Worm (Caenorhabditis elegans): ENCODE measurements around the gene F16H6.8.

F16H6.8 gene

DNA sequence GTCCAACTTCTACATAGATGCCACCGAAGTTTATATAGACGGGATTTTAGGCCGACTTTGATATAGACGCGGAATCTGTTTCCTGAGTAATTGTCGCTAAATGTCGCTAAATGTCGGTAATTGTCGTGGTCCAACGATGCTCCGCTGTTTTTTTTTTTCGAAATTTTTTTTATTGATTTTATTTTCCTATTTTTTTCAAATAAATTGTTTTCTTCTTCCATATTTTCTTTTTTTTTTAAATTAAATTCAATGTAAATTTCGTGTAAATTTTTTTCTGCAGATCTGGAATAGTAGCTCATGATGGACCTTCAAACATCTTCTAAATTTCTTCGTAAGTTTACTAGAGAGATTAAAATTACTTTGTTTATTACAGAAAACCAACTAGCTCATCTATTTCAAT, 31.2 kb downstream of the F16H6.8 start, which contains the start of gene C31G12.3:
Gene C31G12.3, plus strand, starts transcription at position 301 of the 400 bp plus-strand sequence.
- TF ChIP-seq somi-1 (GFP tag; optimal IDR thresholded peaks at IDR 0.05) (no peak), ceh-79 (tag; optimal IDR thresholded peaks at IDR 0.05) (no peak), ccch-3 (GFP tag; optimal IDR thresholded peaks at IDR 0.05) (no peak), hsf-1 (GFP tag; IDR thresholded peaks at IDR 0.05) (no peak), F55B11.4 (tag; optimal IDR thresholded peaks at IDR 0.05; ENCODE audit: borderline replicate concordance, insufficient read depth) (no peak), hlh-12 (tag; optimal IDR thresholded peaks at IDR 0.05) (no peak), rcor-1 (GFP tag; IDR thresholded peaks at IDR 0.05) (no peak), die-1 (tag; optimal IDR thresholded peaks at IDR 0.05) (no peak), F39B2.1 (GFP tag; IDR thresholded peaks at IDR 0.05) (no peak), aptf-3 (GFP tag; IDR thresholded peaks at IDR 0.05) (no peak)

DNA sequence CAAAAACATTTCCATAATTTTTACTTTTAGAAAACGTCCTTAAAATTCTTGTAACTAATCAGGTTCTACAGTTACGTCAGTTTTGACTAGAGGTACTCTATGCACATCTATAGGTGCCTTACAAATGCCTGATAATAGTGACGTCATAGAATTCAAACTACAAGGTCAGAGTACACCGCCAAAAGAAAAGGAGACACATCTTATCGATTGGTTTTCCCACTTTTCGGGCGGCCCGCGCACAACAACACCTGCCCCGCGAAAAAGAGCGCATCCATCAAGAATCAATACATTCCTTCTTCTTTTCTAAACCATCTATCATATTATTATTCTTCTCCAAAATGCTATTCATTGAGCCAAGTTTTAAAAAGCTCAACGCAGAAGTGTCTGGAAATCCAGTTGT, 36.4 kb downstream of the F16H6.8 start, which contains the start of gene C31G12.1:
Gene C31G12.1, plus strand, starts transcription at position 301 of the 400 bp plus-strand sequence.
- no peak for TF ChIP-seq T07F8.4 (tag; optimal IDR thresholded peaks at IDR 0.05)
- no peak for TF ChIP-seq efl-1 (GFP tag; optimal IDR thresholded peaks at IDR 0.05)
- no peak for TF ChIP-seq pbrm-1 (GFP tag; IDR thresholded peaks at IDR 0.05)
- no peak for TF ChIP-seq F57A8.1 (GFP tag; optimal IDR thresholded peaks at IDR 0.05)
- no peak for TF ChIP-seq F33H1.4 (GFP tag; IDR thresholded peaks at IDR 0.05)
- no peak for TF ChIP-seq dox-1 (GFP tag; IDR thresholded peaks at IDR 0.05)
- TF ChIP-seq bed-1 (GFP tag; IDR thresholded peaks at IDR 0.05) = no peak
- TF ChIP-seq cebp-1 (GFP tag; IDR thresholded peaks at IDR 0.05) = no peak
- no peak for TF ChIP-seq cebp-1 (tag; optimal IDR thresholded peaks at IDR 0.05)
- TF ChIP-seq tlf-1 (GFP tag; optimal IDR thresholded peaks at IDR 0.05) = no peak
- TF ChIP-seq hsf-1 (GFP tag; IDR thresholded peaks at IDR 0.05) = no peak
- no peak for TF ChIP-seq Y56A3A.18 (GFP tag; IDR thresholded peaks at IDR 0.05)
- TF ChIP-seq ekl-4 (GFP tag; IDR thresholded peaks at IDR 0.05) = no peak
- no peak for TF ChIP-seq aptf-2 (GFP tag; conservative IDR thresholded peaks at IDR 0.05)

DNA sequence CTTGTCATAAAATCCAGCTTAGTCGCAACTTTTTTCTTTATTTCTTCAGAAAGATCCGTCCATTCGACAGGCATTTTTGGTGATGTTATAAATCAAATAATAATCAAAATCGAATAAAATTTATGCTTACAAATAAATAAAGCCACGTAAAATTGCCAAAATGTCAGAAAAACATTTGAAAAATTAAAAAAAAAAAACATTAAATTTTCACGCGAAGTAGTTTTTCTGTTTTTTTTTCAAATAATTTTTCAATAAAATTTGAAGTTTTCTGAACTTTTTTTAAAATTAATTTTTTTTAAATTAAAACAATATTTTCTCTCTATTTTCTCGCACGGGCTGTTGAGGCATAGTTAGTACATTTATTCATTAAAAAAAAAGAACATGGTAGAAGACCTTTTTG, 37.4 kb downstream of the F16H6.8 start, which contains the start of gene C31G12.4:
Gene C31G12.4, minus strand, starts transcription at position 101 of the 400 bp plus-strand sequence.
- no peak for TF ChIP-seq tbx-9 (tag; optimal IDR thresholded peaks at IDR 0.05; ENCODE audit: borderline replicate concordance)
- TF ChIP-seq F37B4.10 (GFP tag; IDR thresholded peaks at IDR 0.05) = no peak
- TF ChIP-seq Y53F4B.3 (GFP tag; IDR thresholded peaks at IDR 0.05) = no peak

DNA sequence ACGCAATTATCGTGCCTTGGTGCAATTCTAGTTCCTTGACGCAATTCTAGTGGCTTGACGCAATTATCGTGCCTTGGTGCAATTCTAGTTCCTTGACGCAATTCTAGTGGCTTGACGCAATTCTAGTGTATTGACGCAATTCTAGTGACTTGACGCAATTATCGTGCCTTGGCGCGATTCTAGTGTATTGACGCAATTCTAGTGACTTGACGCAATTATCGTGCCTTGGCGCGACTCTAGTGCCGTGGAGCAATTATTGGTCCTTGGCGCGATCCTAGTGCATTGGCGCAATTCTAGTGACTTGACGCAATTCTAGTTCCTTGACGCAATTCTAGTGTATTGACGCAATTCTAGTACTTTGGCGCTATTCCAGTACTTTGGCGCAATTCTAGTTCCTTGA, 41.1 kb downstream of the F16H6.8 start:
- TF ChIP-seq lin-26 (GFP tag; IDR thresholded peaks at IDR 0.05) (0 out of 2 replicates have a peak, but pooled peaks have one; percentile 46), egl-44 (GFP tag; IDR thresholded peaks at IDR 0.05) (0 out of 2 replicates have a peak, but pooled peaks have one; percentile 33), nhr-120 (GFP tag; IDR thresholded peaks at IDR 0.05) (0 out of 2 replicates have a peak, but pooled peaks have one; percentile 69), dox-1 (GFP tag; IDR thresholded peaks at IDR 0.05) (0 out of 2 replicates have a peak, but pooled peaks have one; percentile 27), aptf-3 (GFP tag; IDR thresholded peaks at IDR 0.05) (peak; percentile 64; the same call in 1 of the 2 replicates)

DNA sequence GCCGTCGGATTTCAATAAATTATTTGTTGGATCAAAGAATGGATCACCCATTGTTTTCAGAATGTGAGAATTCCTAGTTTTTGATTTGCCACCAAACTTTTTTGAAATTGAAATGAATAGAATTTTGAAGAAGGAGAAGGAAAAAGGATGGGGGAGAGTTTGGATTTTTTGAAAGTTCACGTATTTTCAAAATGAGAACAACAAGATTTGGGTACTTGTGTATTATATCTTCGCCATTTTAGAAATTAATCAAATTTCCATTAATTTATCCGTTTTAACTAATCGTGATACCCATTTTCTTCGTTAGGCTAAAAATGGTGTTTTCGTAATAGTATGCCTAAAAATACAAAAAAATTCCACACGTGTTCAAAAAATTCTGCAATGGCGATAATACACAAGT, 44.5 kb downstream of the F16H6.8 start, which contains the start of gene C14A6.8:
Gene C14A6.8, minus strand, starts transcription at position 101 of the 400 bp plus-strand sequence.
- TF ChIP-seq ceh-91 (GFP tag; IDR thresholded peaks at IDR 0.05) = no peak
- no peak for TF ChIP-seq akir-1 (GFP tag; optimal IDR thresholded peaks at IDR 0.05)
- TF ChIP-seq F10E7.11 (tag; optimal IDR thresholded peaks at IDR 0.05) = no peak
- TF ChIP-seq Y53G8AR.9 (GFP tag; conservative IDR thresholded peaks at IDR 0.05) = no peak
